Fruit fly (Drosophila melanogaster): ENCODE results near the gene CG9515.

The CG9515 gene

DNA sequence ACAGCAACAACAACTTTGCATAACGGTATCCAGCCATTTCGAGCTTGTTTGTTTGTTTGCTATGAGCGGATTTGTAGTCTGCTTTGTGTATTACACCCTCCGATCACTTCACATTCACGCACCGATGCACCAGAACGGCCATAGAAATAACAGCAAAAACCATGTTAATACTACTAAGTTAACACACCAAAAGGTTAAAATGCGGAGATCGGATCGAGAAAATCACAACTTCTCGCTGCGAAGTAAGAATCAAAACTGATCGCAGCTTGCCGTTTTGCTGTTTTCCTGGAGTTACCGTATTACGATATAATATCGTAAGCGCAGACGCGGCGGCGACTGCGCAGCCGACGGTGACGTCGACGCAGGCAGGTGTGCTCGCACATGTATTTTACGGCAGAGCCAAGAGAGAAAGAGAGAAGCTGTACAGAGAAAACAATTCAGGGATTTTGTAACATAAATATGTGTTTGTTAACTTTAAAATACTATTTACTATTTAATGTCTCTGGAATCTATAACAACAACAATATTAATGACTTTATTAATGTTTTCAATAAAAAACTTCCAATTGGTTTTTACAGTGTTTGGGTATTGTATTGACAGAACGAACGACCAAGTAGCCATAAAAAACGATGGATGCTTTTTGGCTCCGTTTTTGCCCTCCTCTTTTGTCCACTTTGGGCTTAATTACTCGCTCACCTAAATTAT is 41.7 kb upstream of the CG9515 start, which contains the start of gene CG13101 (continued):
- 0 out of 2 replicates have a peak, but pooled peaks have one; percentile 46 for TF ChIP-seq Lim3 (GFP tag; IDR thresholded peaks at IDR 0.05)
- TF ChIP-seq grau (tag; optimal IDR thresholded peaks at IDR 0.05), result peak; percentile 94
- TF ChIP-seq wek (GFP tag; optimal IDR thresholded peaks at IDR 0.05), result no peak
- no peak for TF ChIP-seq sima (GFP tag; optimal IDR thresholded peaks at IDR 0.05)
- TF ChIP-seq CG1603 (tag; optimal IDR thresholded peaks at IDR 0.05), result peak; percentile 81
- peak; percentile 80 for TF ChIP-seq NfI (GFP tag; optimal IDR thresholded peaks at IDR 0.05)
- TF ChIP-seq CG4730 (GFP tag; IDR thresholded peaks at IDR 0.05), result peak; percentile 93
- TF ChIP-seq ewg (GFP tag; optimal IDR thresholded peaks at IDR 0.05), result peak; percentile 78
- TF ChIP-seq ftz-f1 (GFP tag; optimal IDR thresholded peaks at IDR 0.05), result peak; percentile 24
- peak; percentile 53 for TF ChIP-seq fd64A (GFP tag; optimal IDR thresholded peaks at IDR 0.05)
- peak; percentile 89 for TF ChIP-seq Sox100B (GFP tag; optimal IDR thresholded peaks at IDR 0.05)
- peak; percentile 24 for TF ChIP-seq abd-A (tag; optimal IDR thresholded peaks at IDR 0.05)
- peak; percentile 94 for TF ChIP-seq ranshi (GFP tag; IDR thresholded peaks at IDR 0.05)
- TF ChIP-seq dmrt99B (tag; optimal IDR thresholded peaks at IDR 0.05), result peak; percentile 92
- 0 out of 2 replicates have a peak, but pooled peaks have one; percentile 36 for TF ChIP-seq dan (GFP tag; IDR thresholded peaks at IDR 0.05)
- peak; percentile 89 for TF ChIP-seq Chrac-16 (GFP tag; optimal IDR thresholded peaks at IDR 0.05)
- TF ChIP-seq CG33557 (GFP tag; optimal IDR thresholded peaks at IDR 0.05), result peak; percentile 80
- peak; percentile 88 for TF ChIP-seq tin (GFP tag; optimal IDR thresholded peaks at IDR 0.05)
- peak; percentile 68 for TF ChIP-seq TFAM (GFP tag; optimal IDR thresholded peaks at IDR 0.05)
- TF ChIP-seq pum (GFP tag; optimal IDR thresholded peaks at IDR 0.05), result peak; percentile 85
- peak; percentile 93 for TF ChIP-seq ara (GFP tag; IDR thresholded peaks at IDR 0.05)
- TF ChIP-seq CG1792 (GFP tag; optimal IDR thresholded peaks at IDR 0.05), result peak; percentile 72
- peak; percentile 82 for TF ChIP-seq CG9817 (tag; optimal IDR thresholded peaks at IDR 0.05)
- peak; percentile 88 for TF ChIP-seq ham (GFP tag; IDR thresholded peaks at IDR 0.05)
- TF ChIP-seq gcm2 (GFP tag; optimal IDR thresholded peaks at IDR 0.05), result peak; percentile 60
- peak; percentile 78 for TF ChIP-seq HLH54F (GFP tag; optimal IDR thresholded peaks at IDR 0.05)
- peak; percentile 77 for TF ChIP-seq ac (GFP tag; optimal IDR thresholded peaks at IDR 0.05)
- peak; percentile 81 for TF ChIP-seq CG1529 (GFP tag; optimal IDR thresholded peaks at IDR 0.05)
- TF ChIP-seq Lhr (GFP tag; optimal IDR thresholded peaks at IDR 0.05), result peak; percentile 71
- peak; percentile 96 for TF ChIP-seq CG17328 (GFP tag; IDR thresholded peaks at IDR 0.05)
- peak; percentile 86 for TF ChIP-seq otp (GFP tag; IDR thresholded peaks at IDR 0.05)
- no peak for TF ChIP-seq gfzf (GFP tag; optimal IDR thresholded peaks at IDR 0.05)
- peak; percentile 27 for TF ChIP-seq CG9876 (GFP tag; optimal IDR thresholded peaks at IDR 0.05)
- TF ChIP-seq CG7839 (tag; optimal IDR thresholded peaks at IDR 0.05), result peak; percentile 95
- TF ChIP-seq ind (GFP tag; optimal IDR thresholded peaks at IDR 0.05), result peak; percentile 90
- peak; percentile 73 for TF ChIP-seq CG15696 (tag; optimal IDR thresholded peaks at IDR 0.05)
- peak; percentile 80 for TF ChIP-seq D19A (tag; optimal IDR thresholded peaks at IDR 0.05)
- peak; percentile 84 for TF ChIP-seq CG10654 (GFP tag; optimal IDR thresholded peaks at IDR 0.05)
- TF ChIP-seq CG1024 (GFP tag; IDR thresholded peaks at IDR 0.05), result peak; percentile 82
- TF ChIP-seq lola (GFP tag; optimal IDR thresholded peaks at IDR 0.05), result peak in 1 of 3 experiments; percentile 93
- TF ChIP-seq CG4820 (GFP tag; optimal IDR thresholded peaks at IDR 0.05), result peak; percentile 87
- TF ChIP-seq gro (GFP tag; optimal IDR thresholded peaks at IDR 0.05), result peak; percentile 81
- peak; percentile 89 for TF ChIP-seq sisA (GFP tag; IDR thresholded peaks at IDR 0.05)
- TF ChIP-seq CG4617 (GFP tag; optimal IDR thresholded peaks at IDR 0.05; ENCODE audit: borderline replicate concordance), result peak; percentile 61
- peak; percentile 83 for TF ChIP-seq NC2β (GFP tag; optimal IDR thresholded peaks at IDR 0.05)
- TF ChIP-seq CG18599 (GFP tag; optimal IDR thresholded peaks at IDR 0.05), result peak; percentile 93
- peak; percentile 72 for TF ChIP-seq NK7.1 (GFP tag; optimal IDR thresholded peaks at IDR 0.05)
- TF ChIP-seq Scr (GFP tag; IDR thresholded peaks at IDR 0.05; ENCODE audit: partially characterized antibody), result no peak
- no peak; the same call in none of the 2 replicates for TF ChIP-seq CG6272 (GFP tag; IDR thresholded peaks at IDR 0.05)
